Fruit fly (Drosophila melanogaster) whole organism, pupa: ENCODE results near the gene CG43094.

Experiments used
- CG12605 ChIP-seq: fragments of 200-800 bp; sonication (Bioruptor generic); IDR thresholded peaks from 2 replicates; pipeline ENCODE4 v1.3.6; 2022; ENCODE audit warnings: missing biosample characterization, missing genetic modification characterization
- CG32121 ChIP-seq: fragments of 200-800 bp; sonication (Bioruptor generic); IDR thresholded peaks from 2 replicates; pipeline ENCODE4 v1.3.6; 2022; ENCODE audit warnings: missing biosample characterization, missing genetic modification characterization
- CG34367 ChIP-seq: fragments of 200-800 bp; sonication (Bioruptor generic); optimal IDR thresholded peaks from 2 replicates; lab custom pipeline; 2018; ENCODE audit warnings: missing biosample characterization, mild to moderate bottlenecking, missing genetic modification characterization
- CG4496 ChIP-seq: fragments of 200-800 bp; sonication (Bioruptor generic); IDR thresholded peaks from 3 replicates; pipeline ENCODE4 v1.3.6; 2022; ENCODE audit warnings: missing biosample characterization, missing genetic modification characterization
- CG8159 ChIP-seq: fragments of 200-800 bp; sonication (Bioruptor generic); optimal IDR thresholded peaks from 3 replicates; lab custom pipeline; 2018; ENCODE audit warnings: missing biosample characterization, mild to moderate bottlenecking, missing genetic modification characterization, moderate library complexity
- D1 ChIP-seq: fragments of 200-800 bp; sonication (Bioruptor generic); optimal IDR thresholded peaks from 2 replicates; lab custom pipeline; 2018; ENCODE audit warnings: missing biosample characterization, mild to moderate bottlenecking, missing genetic modification characterization, moderate library complexity
- EcR ChIP-seq: fragments of 200-800 bp; sonication (Bioruptor generic); optimal IDR thresholded peaks from 3 replicates; lab custom pipeline; 2019; ENCODE audit warnings: missing biosample characterization, missing genetic modification characterization, mild to moderate bottlenecking, moderate library complexity, missing genetic modification reagents
- Ets98B ChIP-seq: fragments of 200-800 bp; sonication (Bioruptor generic); IDR thresholded peaks from 2 replicates; pipeline ENCODE4 v1.3.6; 2022; ENCODE audit warnings: missing biosample characterization, missing genetic modification characterization

DNA sequence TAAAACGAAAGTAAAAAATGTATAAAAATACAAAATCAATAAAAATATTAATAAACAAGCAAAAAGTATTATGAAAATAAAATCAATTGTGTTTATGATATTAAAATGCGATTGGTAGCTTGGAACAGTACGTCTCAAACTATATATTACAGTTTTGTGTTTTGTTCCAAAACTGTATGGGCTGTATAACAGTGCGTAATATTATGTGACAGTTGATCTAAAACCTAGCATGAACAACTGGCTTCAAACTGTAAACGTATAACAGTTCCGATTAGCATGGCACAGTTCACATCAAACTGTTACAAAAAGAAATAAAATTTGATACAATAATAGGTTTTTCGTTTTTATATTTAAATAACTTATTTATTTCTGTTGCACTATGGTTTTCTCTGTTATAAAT is 23.2 kb upstream of the CG43094 start:
- no peak for TF ChIP-seq EcR (GFP tag; lab: Kevin White, UChicago)
- no peak for TF ChIP-seq Ets98B (GFP tag; lab: Robert Waterston, UW)
- TF ChIP-seq CG34367 (tag; lab: Kevin White, UChicago): no peak
- no peak for TF ChIP-seq CG32121
- TF ChIP-seq CG4496: no peak
- no peak for TF ChIP-seq D1 (tag; lab: Kevin White, UChicago)
- no peak for TF ChIP-seq CG8159 (tag; lab: Kevin White, UChicago)
- no peak for TF ChIP-seq CG12605 (GFP tag; lab: Robert Waterston, UW)
